Fruit fly (Drosophila melanogaster) S2 (cell line): Measurements from ENCODE around the gene Sf3b5.

Experiments
- CG8478 ChIP-seq: fragments of >200 bp; optimal IDR thresholded peaks from 2 replicates; lab custom pipeline; 2018
- CTCF ChIP-seq, 2 experiments: fragments of >200 bp; optimal IDR thresholded peaks; 2 replicates each; lab custom pipeline; 2018

DNA sequence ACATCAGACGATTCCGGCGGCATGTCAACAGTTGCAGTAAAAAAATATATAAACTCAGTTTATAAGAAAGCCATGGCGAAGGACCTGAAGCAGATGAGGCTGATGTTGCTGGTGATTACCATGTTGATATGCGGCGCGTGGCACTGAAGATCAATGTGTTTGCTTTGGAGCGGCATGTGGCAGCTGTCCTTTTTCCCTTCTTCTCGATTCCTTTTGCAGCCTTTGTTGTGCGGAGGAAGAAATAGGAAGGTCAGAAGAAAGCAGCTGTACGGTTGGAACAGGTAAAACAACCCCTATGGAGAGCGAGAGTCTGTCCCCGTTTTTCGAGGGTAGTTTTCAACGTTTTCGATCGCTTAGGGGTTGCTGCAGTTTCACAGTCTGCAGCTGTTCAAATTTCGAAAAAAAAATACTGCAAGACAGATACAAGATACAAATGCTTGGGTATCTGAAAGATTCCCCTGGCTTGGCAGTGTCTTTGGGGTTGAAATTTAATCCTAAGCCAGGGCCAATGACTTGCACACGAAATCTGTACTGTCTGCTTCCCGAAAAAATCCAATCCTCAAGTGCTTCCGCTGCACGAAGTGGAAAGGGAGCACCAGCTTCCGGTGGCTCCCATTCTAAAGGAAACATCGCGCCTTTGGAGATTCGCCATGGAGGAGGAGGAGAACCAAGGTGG, 9.8 kb upstream of the Sf3b5 start:
- TF ChIP-seq CTCF (optimal IDR thresholded peaks at IDR 0.05; lab: Kevin White, UChicago) (no peak), CG8478 (lab: Kevin White, UChicago) (no peak)
